Worm (Caenorhabditis elegans): ENCODE data around the gene srh-16.

The srh-16 gene

ce11 chrV:12337894-12338293 is 46.2 kb downstream of the srh-16 start, which contains the start of gene twk-13:
twk-13 (minus strand) TSS chrV:12337994.
- no peak for TF ChIP-seq nhr-11 (tag; optimal IDR thresholded peaks at IDR 0.05)
- TF ChIP-seq ztf-11 (tag; optimal IDR thresholded peaks at IDR 0.05): no peak
- TF ChIP-seq nhr-12 (tag; optimal IDR thresholded peaks at IDR 0.05): no peak
- no peak for TF ChIP-seq pqm-1 (tag; optimal IDR thresholded peaks at IDR 0.05)

- TF ChIP-seq jun-1 (tag; optimal IDR thresholded peaks at IDR 0.05) (peak; percentile 85), C04F5.9 (tag; optimal IDR thresholded peaks at IDR 0.05) (peak; percentile 62), aha-1 (tag; optimal IDR thresholded peaks at IDR 0.05) (peak; percentile 69), ceh-88 (GFP tag; IDR thresholded peaks at IDR 0.05) (peak; percentile 59; the same call in 1 of the 2 replicates), grh-1 (GFP tag; IDR thresholded peaks at IDR 0.05) (peak; percentile 93), ztf-11 (tag; optimal IDR thresholded peaks at IDR 0.05) (peak in 1 of 2 experiments; percentile 79), aly-2 (tag; optimal IDR thresholded peaks at IDR 0.05) (peak; percentile 88), fkh-8 (tag; optimal IDR thresholded peaks at IDR 0.05) (peak; percentile 86), sox-4 (tag; optimal IDR thresholded peaks at IDR 0.05) (peak; percentile 83), nhr-11 (tag; optimal IDR thresholded peaks at IDR 0.05) (peak; percentile 88), isw-1 (GFP tag; IDR thresholded peaks at IDR 0.05) (peak; percentile 90), nhr-90 (tag; optimal IDR thresholded peaks at IDR 0.05; ENCODE audit: poor library complexity) (peak; percentile 97), nhr-76 (tag; optimal IDR thresholded peaks at IDR 0.05) (no peak), zag-1 (tag; optimal IDR thresholded peaks at IDR 0.05) (peak; percentile 68), ceh-90 (tag; optimal IDR thresholded peaks at IDR 0.05) (peak; percentile 40), dsc-1 (tag; optimal IDR thresholded peaks at IDR 0.05) (peak; percentile 95), sup-37 (GFP tag; optimal IDR thresholded peaks at IDR 0.05) (peak; percentile 78), fos-1 (tag; optimal IDR thresholded peaks at IDR 0.05) (peak; percentile 88), nhr-77 (tag; optimal IDR thresholded peaks at IDR 0.05) (peak; percentile 84), ces-1 (GFP tag; optimal IDR thresholded peaks at IDR 0.05) (no peak), C34B4.2 (tag; optimal IDR thresholded peaks at IDR 0.05) (peak; percentile 34), nhr-28 (tag; optimal IDR thresholded peaks at IDR 0.05) (no peak), nhr-85 (tag) (peak; percentile 97), nhr-71 (tag; optimal IDR thresholded peaks at IDR 0.05) (peak; percentile 97), pax-3 (tag; optimal IDR thresholded peaks at IDR 0.05) (peak; percentile 95), lsy-2 (tag; optimal IDR thresholded peaks at IDR 0.05) (peak; percentile 96 to 97), nhr-47 (tag; optimal IDR thresholded peaks at IDR 0.05) (peak; percentile 97), elt-2 (tag; optimal IDR thresholded peaks at IDR 0.05) (peak; percentile 72), nhr-20 (tag; optimal IDR thresholded peaks at IDR 0.05) (peak; percentile 95), ama-1 (optimal IDR thresholded peaks at IDR 0.05) (peak; percentile 83), snu-23 (GFP tag; optimal IDR thresholded peaks at IDR 0.05) (peak; percentile 96), ceh-63 (GFP tag; optimal IDR thresholded peaks at IDR 0.05) (no peak), egl-27 (tag; optimal IDR thresholded peaks at IDR 0.05) (no peak), C16A3.4 (tag; optimal IDR thresholded peaks at IDR 0.05) (peak; percentile 96), tbx-2 (tag; optimal IDR thresholded peaks at IDR 0.05) (peak; percentile 95), tlp-1 (tag; optimal IDR thresholded peaks at IDR 0.05) (no peak), nhr-237 (tag; optimal IDR thresholded peaks at IDR 0.05) (peak; percentile 74), unc-130 (tag; optimal IDR thresholded peaks at IDR 0.05) (peak; percentile 93), elt-3 (tag; optimal IDR thresholded peaks at IDR 0.05) (peak in 3 of 6 experiments; percentile 74 to 94 (median 94)), lin-13 (GFP tag; optimal IDR thresholded peaks at IDR 0.05) (peak; percentile 92), hpl-2 (GFP tag; optimal IDR thresholded peaks at IDR 0.05) (peak; percentile 69), skn-1 (tag; optimal IDR thresholded peaks at IDR 0.05) (peak; percentile 90), unc-62 (GFP tag; optimal IDR thresholded peaks at IDR 0.05) (no peak), unc-86 (tag; optimal IDR thresholded peaks at IDR 0.05) (peak; percentile 92), mdl-1 (tag; optimal IDR thresholded peaks at IDR 0.05) (peak in 1 of 2 experiments; percentile 78), ceh-82 (tag; optimal IDR thresholded peaks at IDR 0.05) (peak; percentile 93 to 96 (median 94)), irx-1 (tag; optimal IDR thresholded peaks at IDR 0.05) (peak; percentile 89), rnt-1 (tag; optimal IDR thresholded peaks at IDR 0.05) (peak; percentile 96), ceh-8 (GFP tag; optimal IDR thresholded peaks at IDR 0.05) (peak; percentile 83)
Observed at ce11 chrV:12343419-12343969, 51.8 kb downstream of the srh-16 start, which contains the start of gene tomm-20. tomm-20 (minus strand) TSS chrV:12343469.

Data from whole organism, L1 larva.